Worm (Caenorhabditis elegans) whole organism, late embryonic: ENCODE data around the gene T10B10.9.

Experiments
- Y22D7AL.16 ChIP-seq: sonication (generic microtip); optimal IDR thresholded peaks from 2 replicates; lab custom pipeline; 2016; ENCODE audit warnings: missing genetic modification characterization, missing compliant biosample characterization
- ama-1 ChIP-seq: fragments of 150-350 bp; optimal IDR thresholded peaks from 2 replicates; lab custom pipeline; 2014
- ceh-2 ChIP-seq: sonication (generic microtip); optimal IDR thresholded peaks from 2 replicates; lab custom pipeline; 2016; ENCODE audit warnings: missing genotype, missing genetic modification characterization, missing compliant biosample characterization
- ceh-34 ChIP-seq: sonication (generic microtip); optimal IDR thresholded peaks from 2 replicates; lab custom pipeline; 2016; ENCODE audit warnings: mild to moderate bottlenecking, missing genetic modification characterization, missing compliant biosample characterization
- ceh-9 ChIP-seq: sonication (generic microtip); optimal IDR thresholded peaks from 2 replicates; lab custom pipeline; 2016; ENCODE audit warnings: mild to moderate bottlenecking, missing genetic modification characterization, inconsistent platforms, missing compliant biosample characterization
- dmd-4 ChIP-seq: sonication (generic microtip); optimal IDR thresholded peaks from 2 replicates; lab custom pipeline; 2016; ENCODE audit warnings: borderline replicate concordance, missing genetic modification characterization, missing compliant biosample characterization
- elt-2 ChIP-seq: sonication (generic microtip); optimal IDR thresholded peaks from 2 replicates; lab custom pipeline; 2016; ENCODE audit warnings: missing genetic modification reagents, missing genetic modification characterization, missing compliant biosample characterization
- ets-4 ChIP-seq: sonication (generic microtip); optimal IDR thresholded peaks from 2 replicates; lab custom pipeline; 2016; ENCODE audit warnings: missing genetic modification characterization, missing compliant biosample characterization
- hlh-15 ChIP-seq: sonication (generic microtip); optimal IDR thresholded peaks from 2 replicates; lab custom pipeline; 2016; ENCODE audit warnings: missing genetic modification characterization, missing compliant biosample characterization
- hlh-8 ChIP-seq: sonication (generic microtip); optimal IDR thresholded peaks from 2 replicates; lab custom pipeline; 2016; ENCODE audit warnings: missing genotype, missing genetic modification characterization, missing compliant biosample characterization
- nhr-11 ChIP-seq: fragments of 150-350 bp; optimal IDR thresholded peaks from 2 replicates; lab custom pipeline; 2014; ENCODE audit warnings: missing biosample characterization, missing genetic modification characterization
- pha-4 ChIP-seq: fragments of 150-350 bp; optimal IDR thresholded peaks from 2 replicates; lab custom pipeline; 2018; ENCODE audit warnings: missing biosample characterization, missing genetic modification reagents, missing genetic modification characterization
- sox-4 ChIP-seq: sonication (generic microtip); optimal IDR thresholded peaks from 2 replicates; lab custom pipeline; 2017; ENCODE audit warnings: mild to moderate bottlenecking, missing genetic modification characterization, inconsistent platforms, missing compliant biosample characterization
- syd-9 ChIP-seq: sonication (generic microtip); optimal IDR thresholded peaks from 2 replicates; lab custom pipeline; 2016; ENCODE audit warnings: mild to moderate bottlenecking, missing genetic modification characterization, moderate library complexity, missing compliant biosample characterization

DNA sequence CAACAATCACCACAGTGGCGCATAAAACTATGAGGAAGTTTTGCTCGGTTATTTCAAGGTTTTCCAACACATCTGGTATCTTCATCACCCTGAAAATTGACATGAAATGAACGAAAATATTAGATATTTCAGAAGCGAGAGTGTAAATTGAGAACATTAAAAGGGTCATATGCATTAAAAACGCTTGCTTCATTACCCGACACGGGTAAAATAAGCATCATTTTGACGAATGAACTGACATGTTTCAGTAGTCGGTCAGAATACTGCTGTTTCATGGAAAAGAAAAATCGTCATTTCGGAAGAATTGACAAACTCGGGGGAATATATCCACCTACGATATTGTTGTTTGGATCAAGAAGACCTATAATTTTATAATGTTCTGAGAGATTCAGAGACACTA lies 34.8 kb downstream of the T10B10.9 start, which contains the start of gene snt-7:
- no peak for TF ChIP-seq Y22D7AL.16 (tag; lab: Kevin White, UChicago)
- no peak for TF ChIP-seq hlh-15 (tag; lab: Kevin White, UChicago)
- no peak for TF ChIP-seq nhr-11 (tag; lab: Kevin White, UChicago)
- no peak for TF ChIP-seq ceh-9
- TF ChIP-seq ama-1 (lab: Kevin White, UChicago) = no peak
- no peak for TF ChIP-seq ceh-2 (tag; lab: Kevin White, UChicago)
- no peak for TF ChIP-seq ceh-34 (tag; lab: Kevin White, UChicago)
- no peak for TF ChIP-seq pha-4 (tag; lab: Kevin White, UChicago)
- no peak for TF ChIP-seq elt-2 (tag; lab: Kevin White, UChicago)
- TF ChIP-seq syd-9 (tag; lab: Kevin White, UChicago) = no peak
- no peak for TF ChIP-seq dmd-4
- TF ChIP-seq sox-4 (tag; lab: Kevin White, UChicago) = no peak
- no peak for TF ChIP-seq ets-4 (tag; lab: Kevin White, UChicago)
- no peak for TF ChIP-seq hlh-8 (tag; lab: Kevin White, UChicago)
